Fruit fly (Drosophila melanogaster): ENCODE measurements around the gene Cpr92A.

The Cpr92A gene

dm6 chr3R:19571195-19571594 is 27.6 kb downstream of the Cpr92A start:
- TF ChIP-seq ey (GFP tag; optimal IDR thresholded peaks at IDR 0.05) (no peak), Rel (GFP tag; optimal IDR thresholded peaks at IDR 0.05) (no peak), Rel (tag; optimal IDR thresholded peaks at IDR 0.05) (peak; percentile 75), br (GFP tag; optimal IDR thresholded peaks at IDR 0.05) (peak; percentile 1), jim (GFP tag; optimal IDR thresholded peaks at IDR 0.05) (no peak)

DNA sequence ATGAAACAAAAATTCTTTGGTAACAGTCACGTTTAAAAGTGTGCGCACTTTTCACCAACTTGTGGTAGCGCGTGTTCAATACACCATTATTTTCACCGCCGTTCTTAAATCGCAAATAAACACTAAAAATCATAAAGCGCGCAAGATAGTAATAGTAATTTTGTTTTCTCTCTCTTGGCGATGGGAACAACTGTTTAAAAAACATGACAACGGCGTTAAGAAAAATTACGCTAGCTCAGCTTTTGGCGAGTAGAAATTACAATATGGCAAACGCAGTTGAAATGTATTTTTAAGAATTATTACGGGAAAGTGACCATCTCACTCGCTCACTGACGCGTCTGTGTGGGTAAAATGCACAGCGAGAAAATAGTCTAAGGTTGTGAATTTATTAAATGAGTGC is 29.1 kb downstream of the Cpr92A start:
- no peak for TF ChIP-seq brk (GFP tag; optimal IDR thresholded peaks at IDR 0.05)

- TF ChIP-seq Hr78 (GFP tag; optimal IDR thresholded peaks at IDR 0.05): no peak
- peak; percentile 69 for TF ChIP-seq jim (GFP tag; optimal IDR thresholded peaks at IDR 0.05)
- peak; percentile 17 for TF ChIP-seq Vsx2 (GFP tag; optimal IDR thresholded peaks at IDR 0.05; ENCODE audit: partially characterized antibody)
These were observed 29.6 kb downstream of the Cpr92A start for dm6 chr3R:19569139-19569538.

DNA sequence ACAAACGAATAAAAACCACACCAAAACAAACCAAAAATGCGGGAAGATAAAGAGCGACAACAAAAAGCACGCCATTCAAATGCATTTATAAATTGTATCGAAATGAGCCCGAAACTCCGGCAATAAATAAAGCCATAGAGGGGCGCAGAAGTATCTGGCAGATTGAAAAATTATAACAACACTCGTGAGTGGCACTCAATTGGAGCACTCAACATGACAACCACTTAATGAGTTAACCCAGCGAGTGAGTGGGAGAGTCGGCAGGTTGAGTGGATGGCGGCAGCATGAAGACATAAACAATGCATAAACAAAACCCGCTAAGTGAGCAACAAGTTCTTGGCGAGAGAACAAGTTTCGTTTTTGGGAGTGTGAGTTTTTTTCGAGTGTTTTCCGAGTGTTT is 30.0 kb downstream of the Cpr92A start:
- no peak for TF ChIP-seq Jra (GFP tag; optimal IDR thresholded peaks at IDR 0.05)
- TF ChIP-seq dmrt93B (GFP tag; optimal IDR thresholded peaks at IDR 0.05): no peak
- peak in 1 of 2 experiments; percentile 4 for TF ChIP-seq dl (GFP tag; optimal IDR thresholded peaks at IDR 0.05; ENCODE audit: insufficient read depth in 1 of 2, partially characterized antibody in 2 of 2)
- TF ChIP-seq Rel (GFP tag; optimal IDR thresholded peaks at IDR 0.05): peak; percentile 43
- TF ChIP-seq Rel (tag; optimal IDR thresholded peaks at IDR 0.05): peak; percentile 39
- TF ChIP-seq psq (GFP tag; optimal IDR thresholded peaks at IDR 0.05): peak; percentile 67
- no peak for TF ChIP-seq rgr (GFP tag; optimal IDR thresholded peaks at IDR 0.05)
- no peak for TF ChIP-seq OdsH (GFP tag; optimal IDR thresholded peaks at IDR 0.05)
- no peak for TF ChIP-seq Myc (optimal IDR thresholded peaks at IDR 0.05)
- no peak for TF ChIP-seq br (GFP tag; optimal IDR thresholded peaks at IDR 0.05)
- TF ChIP-seq CG32264 (GFP tag; optimal IDR thresholded peaks at IDR 0.05): no peak
- TF ChIP-seq brk (GFP tag; optimal IDR thresholded peaks at IDR 0.05): peak; percentile 62
- TF ChIP-seq HLH106 (tag; optimal IDR thresholded peaks at IDR 0.05): no peak
- no peak for TF ChIP-seq Hr83 (GFP tag; optimal IDR thresholded peaks at IDR 0.05; ENCODE audit: poor library complexity, severe bottlenecking)
- TF ChIP-seq N (GFP tag; optimal IDR thresholded peaks at IDR 0.05): no peak
- no peak for TF ChIP-seq dsf (GFP tag; optimal IDR thresholded peaks at IDR 0.05; ENCODE audit: borderline replicate concordance)
- TF ChIP-seq woc (GFP tag; optimal IDR thresholded peaks at IDR 0.05): peak; percentile 10
- TF ChIP-seq Hnf4 (GFP tag; optimal IDR thresholded peaks at IDR 0.05): no peak
- no peak for TF ChIP-seq Hr78 (GFP tag; optimal IDR thresholded peaks at IDR 0.05)
- no peak for TF ChIP-seq fru (GFP tag; optimal IDR thresholded peaks at IDR 0.05)
- no peak for TF ChIP-seq lola (GFP tag; optimal IDR thresholded peaks at IDR 0.05)
- no peak for TF ChIP-seq sv (GFP tag; optimal IDR thresholded peaks at IDR 0.05)
- TF ChIP-seq ey (GFP tag; optimal IDR thresholded peaks at IDR 0.05): no peak
- peak; percentile 36 for TF ChIP-seq Sp1 (GFP tag; optimal IDR thresholded peaks at IDR 0.05)
- no peak for TF ChIP-seq Mio (GFP tag; optimal IDR thresholded peaks at IDR 0.05)
- peak; percentile 75 for TF ChIP-seq CrebA (GFP tag; optimal IDR thresholded peaks at IDR 0.05; ENCODE audit: borderline replicate concordance)
- TF ChIP-seq pan (optimal IDR thresholded peaks at IDR 0.05): no peak
- TF ChIP-seq jim (GFP tag; optimal IDR thresholded peaks at IDR 0.05): no peak
- no peak for TF ChIP-seq sage (GFP tag; optimal IDR thresholded peaks at IDR 0.05)
- TF ChIP-seq CG9705 (GFP tag; optimal IDR thresholded peaks at IDR 0.05): no peak
- TF ChIP-seq h (GFP tag; optimal IDR thresholded peaks at IDR 0.05): no peak
- TF ChIP-seq tai (GFP tag; optimal IDR thresholded peaks at IDR 0.05): peak; percentile 46
- TF ChIP-seq foxo (GFP tag; optimal IDR thresholded peaks at IDR 0.05): no peak
- no peak for TF ChIP-seq usp (GFP tag; optimal IDR thresholded peaks at IDR 0.05)
- TF ChIP-seq Vsx2 (GFP tag; optimal IDR thresholded peaks at IDR 0.05; ENCODE audit: partially characterized antibody): no peak
- no peak for TF ChIP-seq Dfd (GFP tag; optimal IDR thresholded peaks at IDR 0.05)
- no peak for TF ChIP-seq GATAd (GFP tag; optimal IDR thresholded peaks at IDR 0.05)
- peak; percentile 18 for TF ChIP-seq Dif (GFP tag; optimal IDR thresholded peaks at IDR 0.05; ENCODE audit: partially characterized antibody)
- TF ChIP-seq Abd-B (GFP tag; optimal IDR thresholded peaks at IDR 0.05): no peak
